Fruit fly (Drosophila melanogaster) whole organism, embryonic: ENCODE results near the gene gry.

Experiments
- Ada2b ChIP-seq: fragments of 200-800 bp; sonication (Bioruptor generic); IDR thresholded peaks from 2 replicates; pipeline ENCODE4 v1.3.6; 2022; ENCODE audit warnings: missing biosample characterization, missing genetic modification characterization
- Atf-2 ChIP-seq: fragments of 200-800 bp; sonication (Bioruptor generic); optimal IDR thresholded peaks from 2 replicates; lab custom pipeline; 2016; ENCODE audit warnings: missing biosample characterization, missing genetic modification characterization
- Bteb2 ChIP-seq: fragments of 200-800 bp; sonication (Bioruptor generic); optimal IDR thresholded peaks from 2 replicates; lab custom pipeline; 2016; ENCODE audit warnings: missing biosample characterization, missing genetic modification characterization
- CG10366 ChIP-seq: fragments of 200-800 bp; sonication (Bioruptor generic); IDR thresholded peaks from 2 replicates; pipeline ENCODE4 v1.3.6; 2022; ENCODE audit warnings: missing biosample characterization, missing genetic modification characterization
- CG10462 ChIP-seq: fragments of 200-800 bp; sonication (Bioruptor generic); optimal IDR thresholded peaks from 2 replicates; lab custom pipeline; 2016; ENCODE audit warnings: missing biosample characterization, missing genetic modification characterization
- CG16779 ChIP-seq: fragments of 200-800 bp; sonication (Bioruptor generic); IDR thresholded peaks from 2 replicates; pipeline ENCODE4 v1.3.6; 2022; ENCODE audit warnings: missing biosample characterization, missing genetic modification characterization
- CG16863 ChIP-seq: fragments of 200-800 bp; sonication (Bioruptor generic); optimal IDR thresholded peaks from 3 replicates; lab custom pipeline; 2016; ENCODE audit warnings: missing biosample characterization, missing genetic modification characterization
- CG18476 ChIP-seq: fragments of 200-800 bp; sonication (Bioruptor generic); optimal IDR thresholded peaks from 2 replicates; lab custom pipeline; 2016; ENCODE audit warnings: missing biosample characterization, mild to moderate bottlenecking, missing genetic modification characterization
- CG2120 ChIP-seq: fragments of 200-800 bp; sonication (Bioruptor generic); optimal IDR thresholded peaks from 3 replicates; lab custom pipeline; 2016; ENCODE audit warnings: missing biosample characterization, missing genetic modification characterization
- CG2129 ChIP-seq: fragments of 200-800 bp; sonication (Bioruptor generic); IDR thresholded peaks from 2 replicates; pipeline ENCODE4 v1.3.6; 2022; ENCODE audit warnings: missing biosample characterization, missing genetic modification characterization; ENCODE audit not compliant: partially characterized antibody
- CG3065 ChIP-seq: fragments of 200-800 bp; sonication (Bioruptor generic); optimal IDR thresholded peaks from 2 replicates; lab custom pipeline; 2016; ENCODE audit warnings: missing biosample characterization, missing genetic modification characterization
- CG33213 ChIP-seq: fragments of 200-800 bp; sonication (Bioruptor generic); optimal IDR thresholded peaks from 3 replicates; lab custom pipeline; 2016; ENCODE audit warnings: missing biosample characterization, missing genetic modification characterization
- CG4617 ChIP-seq: fragments of 200-800 bp; sonication (Bioruptor generic); optimal IDR thresholded peaks from 3 replicates; lab custom pipeline; 2016; ENCODE audit warnings: missing biosample characterization, missing genetic modification characterization, borderline replicate concordance
- CG4854 ChIP-seq: fragments of 200-800 bp; sonication (Bioruptor generic); optimal IDR thresholded peaks from 2 replicates; lab custom pipeline; 2016; ENCODE audit warnings: missing biosample characterization, missing genetic modification characterization, inconsistent platforms
- CG6254 ChIP-seq: fragments of 200-800 bp; sonication (Bioruptor generic); optimal IDR thresholded peaks from 3 replicates; lab custom pipeline; 2017; ENCODE audit warnings: mild to moderate bottlenecking, missing biosample characterization, missing genetic modification reagents, missing genetic modification characterization
- CG6272 ChIP-seq: fragments of 200-800 bp; sonication (Bioruptor generic); IDR thresholded peaks from 2 replicates; pipeline ENCODE4 v1.3.6; 2022; ENCODE audit warnings: missing biosample characterization, missing genetic modification characterization
- CTCF ChIP-seq: fragments of 200-800 bp; sonication (Bioruptor generic); optimal IDR thresholded peaks from 2 replicates; lab custom pipeline; 2017; ENCODE audit warnings: missing biosample characterization, mild to moderate bottlenecking, missing genetic modification characterization, moderate library complexity
- Camta ChIP-seq: fragments of 200-800 bp; sonication (Bioruptor generic); optimal IDR thresholded peaks from 2 replicates; lab custom pipeline; 2016; ENCODE audit warnings: missing biosample characterization, missing genetic modification characterization
- Dek ChIP-seq: fragments of 200-800 bp; sonication (Bioruptor generic); optimal IDR thresholded peaks from 3 replicates; lab custom pipeline; 2019; ENCODE audit warnings: missing biosample characterization, mild to moderate bottlenecking, missing genetic modification characterization, moderate library complexity
- H15 ChIP-seq: fragments of 200-800 bp; sonication (Bioruptor generic); IDR thresholded peaks from 3 replicates; pipeline ENCODE4 v1.3.6; 2022; ENCODE audit warnings: missing biosample characterization, missing genetic modification characterization
- HLH3B ChIP-seq: fragments of 200-800 bp; sonication (Bioruptor generic); IDR thresholded peaks from 2 replicates; pipeline ENCODE4 v1.3.6; 2022; ENCODE audit warnings: missing biosample characterization, missing genetic modification characterization
- HmgZ ChIP-seq: fragments of 200-800 bp; sonication (Bioruptor generic); optimal IDR thresholded peaks from 2 replicates; lab custom pipeline; 2018; ENCODE audit warnings: missing biosample characterization, mild to moderate bottlenecking, missing genetic modification characterization
- Hr39 ChIP-seq: fragments of >200 bp; optimal IDR thresholded peaks from 2 replicates; lab custom pipeline; 2017
- Hr78 ChIP-seq, 2 experiments: fragments of 200-800 bp in 1 of 2; fragments of >200 bp in 1 of 2; sonication (Bioruptor generic) in 1 of 2; optimal IDR thresholded peaks; 2 replicates each; lab custom pipeline; 2017 to 2019; ENCODE audit warnings: missing biosample characterization in 2 of 2, missing genetic modification characterization in 2 of 2, mild to moderate bottlenecking in 1 of 2, moderate library complexity in 1 of 2
- MESR4 ChIP-seq: fragments of 200-800 bp; sonication (Bioruptor generic); optimal IDR thresholded peaks from 2 replicates; lab custom pipeline; 2018; ENCODE audit warnings: missing biosample characterization, mild to moderate bottlenecking, missing genetic modification characterization, moderate library complexity
- Mad ChIP-seq: fragments of 200-800 bp; sonication (Bioruptor generic); optimal IDR thresholded peaks from 2 replicates; lab custom pipeline; 2016; ENCODE audit warnings: missing biosample characterization, missing genetic modification characterization
- Mrtf ChIP-seq: fragments of 200-800 bp; sonication (Bioruptor generic); IDR thresholded peaks from 3 replicates; pipeline ENCODE4 v1.3.6; 2022; ENCODE audit warnings: missing biosample characterization, missing genetic modification characterization
- Myb ChIP-seq: fragments of 200-800 bp; sonication (Bioruptor generic); optimal IDR thresholded peaks from 2 replicates; lab custom pipeline; 2016; ENCODE audit warnings: missing biosample characterization, missing genetic modification characterization
- Nf-YC ChIP-seq: fragments of 200-800 bp; optimal IDR thresholded peaks from 3 replicates; lab custom pipeline; 2019; ENCODE audit warnings: missing biosample characterization, mild to moderate bottlenecking, missing genetic modification characterization, moderate library complexity
- ac ChIP-seq: fragments of 200-800 bp; sonication (Bioruptor generic); optimal IDR thresholded peaks from 3 replicates; lab custom pipeline; 2017; ENCODE audit warnings: missing biosample characterization, mild to moderate bottlenecking, missing genetic modification characterization
- ap ChIP-seq: fragments of 200-800 bp; sonication (Bioruptor generic); IDR thresholded peaks from 2 replicates; pipeline ENCODE4 v1.3.6; 2022; ENCODE audit warnings: missing biosample characterization, missing genetic modification characterization
- ase ChIP-seq: fragments of 200-800 bp; sonication (Bioruptor generic); IDR thresholded peaks from 3 replicates; pipeline ENCODE4 v1.3.6; 2022; ENCODE audit warnings: missing biosample characterization, missing genetic modification characterization
- bcd ChIP-seq: fragments of 200-800 bp; sonication (Bioruptor generic); optimal IDR thresholded peaks from 2 replicates; lab custom pipeline; 2017; ENCODE audit warnings: missing biosample characterization, mild to moderate bottlenecking, missing genetic modification characterization
- bsh ChIP-seq, 2 experiments: fragments of 200-800 bp; sonication (Bioruptor generic); optimal IDR thresholded peaks; 2 replicates each; lab custom pipeline; 2017 to 2018; ENCODE audit warnings: mild to moderate bottlenecking in 2 of 2, missing biosample characterization in 2 of 2, missing genetic modification characterization in 2 of 2, moderate library complexity in 1 of 2
- croc ChIP-seq: fragments of 200-800 bp; sonication (Bioruptor generic); conservative IDR thresholded peaks from 3 replicates; pipeline ENCODE4 v1.3.6; 2022; ENCODE audit warnings: missing biosample characterization, missing genetic modification characterization
- crp ChIP-seq, 2 experiments: fragments of 200-800 bp; sonication (Bioruptor generic); optimal IDR thresholded peaks; 2 replicates in 1 of 2; 3 replicates in 1 of 2; lab custom pipeline; 2017; ENCODE audit warnings: missing biosample characterization in 2 of 2, missing genetic modification characterization in 2 of 2, mild to moderate bottlenecking in 1 of 2, moderate library complexity in 1 of 2
- dmrt99B ChIP-seq: fragments of 200-800 bp; sonication (Bioruptor generic); optimal IDR thresholded peaks from 2 replicates; lab custom pipeline; 2018; ENCODE audit warnings: missing biosample characterization, mild to moderate bottlenecking, missing genetic modification characterization, moderate library complexity
- emc ChIP-seq: fragments of 200-800 bp; sonication (Bioruptor generic); optimal IDR thresholded peaks from 2 replicates; lab custom pipeline; 2016; ENCODE audit warnings: missing biosample characterization, missing genetic modification characterization
- jigr1 ChIP-seq: fragments of 200-800 bp; sonication (Bioruptor generic); IDR thresholded peaks from 3 replicates; pipeline ENCODE4 v1.3.6; 2022; ENCODE audit warnings: missing biosample characterization, missing genetic modification characterization
- ken ChIP-seq: fragments of 200-800 bp; sonication (Bioruptor generic); IDR thresholded peaks from 3 replicates; pipeline ENCODE4 v1.3.6; 2022; ENCODE audit warnings: missing biosample characterization, missing genetic modification characterization
- knrl ChIP-seq: fragments of 200-800 bp; sonication (Bioruptor generic); IDR thresholded peaks from 3 replicates; pipeline ENCODE4 v1.3.6; 2022; ENCODE audit warnings: missing biosample characterization, missing genetic modification characterization; ENCODE audit not compliant: partially characterized antibody
- lbe ChIP-seq: fragments of 200-800 bp; sonication (Bioruptor generic); optimal IDR thresholded peaks from 2 replicates; lab custom pipeline; 2016; ENCODE audit warnings: missing biosample characterization, mild to moderate bottlenecking, missing genetic modification characterization
- maf-S ChIP-seq: fragments of 200-800 bp; sonication (Bioruptor generic); optimal IDR thresholded peaks from 2 replicates; lab custom pipeline; 2016; ENCODE audit warnings: missing biosample characterization, missing genetic modification characterization
- sim ChIP-seq: fragments of 200-800 bp; sonication (Bioruptor generic); IDR thresholded peaks from 2 replicates; pipeline ENCODE4 v1.3.6; 2022; ENCODE audit warnings: missing biosample characterization, missing genetic modification characterization
- yki ChIP-seq: fragments of >200 bp; optimal IDR thresholded peaks from 3 replicates; lab custom pipeline; 2018
- zfh1 ChIP-seq: fragments of 200-800 bp; sonication (Bioruptor generic); IDR thresholded peaks from 3 replicates; pipeline ENCODE4 v1.3.6; 2022; ENCODE audit warnings: missing biosample characterization, missing genetic modification characterization

The gry gene

dm6 chr3L:3224740-3225719 is 26.1 kb downstream of the gry start, which contains the start of gene Larp4B (continued):
- TF ChIP-seq sim (GFP tag; lab: Robert Waterston, UW) (no peak), CG16779 (GFP tag; lab: Robert Waterston, UW) (no peak), yki (no peak), crp (GFP tag; optimal IDR thresholded peaks at IDR 0.05; lab: Kevin White, UChicago) (peak in 1 of 2 experiments; percentile 40), Myb (GFP tag; lab: Kevin White, UChicago) (peak; percentile 90), CG4854 (GFP tag; lab: Kevin White, UChicago) (no peak), ac (no peak), CG3065 (GFP tag; lab: Kevin White, UChicago) (no peak), Dek (tag; lab: Kevin White, UChicago) (peak; percentile 3), Atf-2 (GFP tag; lab: Kevin White, UChicago) (no peak), Nf-YC (tag; lab: Kevin White, UChicago) (no peak), ase (no peak), CG10462 (no peak), Ada2b (GFP tag; lab: Robert Waterston, UW) (no peak), CG2129 (GFP tag; lab: Robert Waterston, UW) (peak; percentile 53), CG6254 (no peak), CG33213 (peak; percentile 80), CG6272 (no peak), bsh (GFP tag; optimal IDR thresholded peaks at IDR 0.05; lab: Kevin White, UChicago) (no peak), Camta (GFP tag; lab: Kevin White, UChicago) (no peak), ap (GFP tag; lab: Robert Waterston, UW) (no peak), CG18476 (no peak), CG10366 (GFP tag; lab: Robert Waterston, UW) (no peak), CTCF (peak; percentile 59), Hr39 (no peak), jigr1 (GFP tag; lab: Robert Waterston, UW) (no peak), maf-S (GFP tag; lab: Kevin White, UChicago) (no peak), ken (GFP tag; lab: Robert Waterston, UW) (no peak), bcd (GFP tag; lab: Kevin White, UChicago) (no peak), zfh1 (GFP tag; lab: Robert Waterston, UW) (0 out of 3 replicates have a peak, but pooled peaks have one; percentile 37), lbe (GFP tag; lab: Kevin White, UChicago) (peak; percentile 40), knrl (GFP tag; lab: Robert Waterston, UW) (peak; percentile 76), MESR4 (GFP tag; lab: Kevin White, UChicago) (peak; percentile 62), CG4617 (peak; percentile 89), Mad (no peak), Mrtf (no peak), Hr78 (GFP tag; optimal IDR thresholded peaks at IDR 0.05; lab: Kevin White, UChicago) (no peak), emc (GFP tag; lab: Kevin White, UChicago) (no peak), HLH3B (GFP tag; lab: Robert Waterston, UW) (no peak), CG2120 (GFP tag; lab: Kevin White, UChicago) (peak; percentile 48), dmrt99B (tag; lab: Kevin White, UChicago) (no peak), HmgZ (tag; lab: Kevin White, UChicago) (peak; percentile 61), CG16863 (GFP tag; lab: Kevin White, UChicago) (no peak), croc (no peak), Bteb2 (GFP tag; lab: Kevin White, UChicago) (peak; percentile 33), H15 (GFP tag; lab: Robert Waterston, UW) (no peak)
- TF ChIP-seq, all 482 proteins: peak for 132
